Worm (Caenorhabditis elegans): ENCODE measurements around the gene F15G9.2.

The F15G9.2 gene

DNA sequence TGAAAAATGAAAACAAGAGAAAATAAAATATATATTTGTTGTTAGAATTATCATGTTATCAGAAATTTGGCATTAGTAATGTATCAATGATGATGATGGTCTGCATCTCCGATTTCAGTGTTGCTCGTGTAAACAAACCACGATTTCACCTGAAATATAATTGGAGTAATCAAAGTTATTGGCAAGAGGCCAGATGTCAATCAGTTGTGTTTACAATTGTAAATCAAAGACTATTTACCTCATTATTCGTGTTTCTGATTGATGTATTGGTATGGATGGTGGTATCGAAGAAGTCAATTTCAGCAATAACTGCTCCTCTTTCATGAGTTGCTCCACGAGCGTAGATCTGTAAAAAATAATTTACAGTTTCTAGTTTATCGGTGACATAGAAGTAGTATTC is 37.5 kb downstream of the F15G9.2 start:
- TF ChIP-seq nhr-25 (tag; optimal IDR thresholded peaks at IDR 0.05) (no peak), nhr-12 (tag; optimal IDR thresholded peaks at IDR 0.05) (no peak), lsy-2 (tag; optimal IDR thresholded peaks at IDR 0.05) (no peak), nhr-129 (tag; optimal IDR thresholded peaks at IDR 0.05) (no peak), F13H6.1 (tag; optimal IDR thresholded peaks at IDR 0.05) (no peak), dmd-4 (tag; optimal IDR thresholded peaks at IDR 0.05) (no peak), Y55F3AM.14 (GFP tag; optimal IDR thresholded peaks at IDR 0.05) (no peak), nhr-6 (tag; optimal IDR thresholded peaks at IDR 0.05) (no peak), elt-3 (tag; optimal IDR thresholded peaks at IDR 0.05) (no peak), fos-1 (tag; optimal IDR thresholded peaks at IDR 0.05) (no peak), nhr-21 (tag; optimal IDR thresholded peaks at IDR 0.05) (no peak), ztf-1 (GFP tag; conservative IDR thresholded peaks at IDR 0.05) (no peak), sma-9 (GFP tag; optimal IDR thresholded peaks at IDR 0.05) (no peak), sma-9 (tag; optimal IDR thresholded peaks at IDR 0.05) (no peak), unc-62 (GFP tag; optimal IDR thresholded peaks at IDR 0.05) (no peak), skn-1 (tag; optimal IDR thresholded peaks at IDR 0.05) (no peak), mbf-1 (tag; optimal IDR thresholded peaks at IDR 0.05) (no peak), ztf-4 (tag; optimal IDR thresholded peaks at IDR 0.05) (no peak)

ce11 chrX:9674799-9675198 is 38.7 kb downstream of the F15G9.2 start, which contains the start of gene C43C3.4:
C43C3.4 (minus strand) TSS chrX:9674899.
- TF ChIP-seq nhr-10 (tag; optimal IDR thresholded peaks at IDR 0.05): no peak
- no peak for TF ChIP-seq peb-1 (tag; optimal IDR thresholded peaks at IDR 0.05)
- TF ChIP-seq ZK546.5 (tag; optimal IDR thresholded peaks at IDR 0.05): no peak
- no peak for TF ChIP-seq F13H6.1 (tag; optimal IDR thresholded peaks at IDR 0.05)
- no peak for TF ChIP-seq fos-1 (tag; optimal IDR thresholded peaks at IDR 0.05)
- no peak for TF ChIP-seq ztf-4 (tag; optimal IDR thresholded peaks at IDR 0.05)
- no peak for TF ChIP-seq ama-1 (optimal IDR thresholded peaks at IDR 0.05)
- TF ChIP-seq nhr-237 (tag; optimal IDR thresholded peaks at IDR 0.05): no peak
- TF ChIP-seq nhr-77 (tag; optimal IDR thresholded peaks at IDR 0.05): no peak
- TF ChIP-seq unc-39 (tag; optimal IDR thresholded peaks at IDR 0.05): no peak
- TF ChIP-seq unc-62 (GFP tag; optimal IDR thresholded peaks at IDR 0.05): no peak
- no peak for TF ChIP-seq dmd-4 (tag; optimal IDR thresholded peaks at IDR 0.05)
- TF ChIP-seq nhr-12 (tag; optimal IDR thresholded peaks at IDR 0.05): no peak
- no peak for TF ChIP-seq nhr-11 (tag; optimal IDR thresholded peaks at IDR 0.05)
- TF ChIP-seq egl-27 (tag; optimal IDR thresholded peaks at IDR 0.05): no peak
- TF ChIP-seq lin-11 (tag; optimal IDR thresholded peaks at IDR 0.05): no peak

DNA sequence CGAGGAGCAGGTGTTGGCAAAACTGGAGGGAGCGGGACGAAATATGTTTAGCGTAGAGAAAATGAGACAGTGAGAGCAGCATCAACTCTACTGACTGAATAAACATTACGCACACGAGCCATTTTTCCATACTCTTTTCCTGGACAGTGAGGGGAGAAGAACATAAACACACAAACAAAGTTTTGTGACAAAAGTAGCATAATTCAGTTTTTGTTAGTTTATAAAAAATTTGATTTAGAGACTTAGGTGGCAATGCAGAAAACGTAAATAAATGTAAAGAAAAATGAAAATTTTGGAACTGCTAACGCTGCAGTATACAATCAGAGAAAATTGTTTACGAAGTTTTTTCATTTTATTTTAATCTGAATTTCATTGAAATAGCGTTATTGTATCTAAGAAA is 40.3 kb downstream of the F15G9.2 start:
- TF ChIP-seq unc-55 (GFP tag; optimal IDR thresholded peaks at IDR 0.05): no peak
- TF ChIP-seq F13H6.1 (tag; optimal IDR thresholded peaks at IDR 0.05): no peak
- peak; percentile 24 for TF ChIP-seq sma-9 (GFP tag; optimal IDR thresholded peaks at IDR 0.05)
- TF ChIP-seq sma-9 (tag; optimal IDR thresholded peaks at IDR 0.05): no peak
- peak in 1 of 2 experiments; percentile 1 for TF ChIP-seq lsy-2 (tag; optimal IDR thresholded peaks at IDR 0.05)
- no peak for TF ChIP-seq sem-4 (tag; optimal IDR thresholded peaks at IDR 0.05)
- peak; percentile 46 for TF ChIP-seq fos-1 (tag; optimal IDR thresholded peaks at IDR 0.05)
- no peak for TF ChIP-seq ZK546.5 (tag; optimal IDR thresholded peaks at IDR 0.05)

ce11 chrX:9668554-9668953 is 45.0 kb downstream of the F15G9.2 start, which contains the start of gene T14B1.1:
T14B1.1 (minus strand) TSS chrX:9668723.
- TF ChIP-seq C34F6.9 (tag; optimal IDR thresholded peaks at IDR 0.05) (peak; percentile 40), mbf-1 (tag; optimal IDR thresholded peaks at IDR 0.05) (no peak), zag-1 (tag; optimal IDR thresholded peaks at IDR 0.05) (peak; percentile 12), nhr-25 (tag; optimal IDR thresholded peaks at IDR 0.05) (no peak), nhr-11 (tag; optimal IDR thresholded peaks at IDR 0.05) (no peak), lsy-2 (tag; optimal IDR thresholded peaks at IDR 0.05) (peak in 1 of 2 experiments; percentile 22), lin-13 (GFP tag; optimal IDR thresholded peaks at IDR 0.05) (peak; percentile 3), F13H6.1 (tag; optimal IDR thresholded peaks at IDR 0.05) (peak; percentile 59), unc-55 (GFP tag; optimal IDR thresholded peaks at IDR 0.05) (peak; percentile 39), crh-2 (tag; optimal IDR thresholded peaks at IDR 0.05) (peak; percentile 6), nhr-129 (tag; optimal IDR thresholded peaks at IDR 0.05) (peak; percentile 55), mdl-1 (tag; optimal IDR thresholded peaks at IDR 0.05) (peak in 1 of 2 experiments; percentile 46), ztf-4 (tag; optimal IDR thresholded peaks at IDR 0.05) (no peak)

DNA sequence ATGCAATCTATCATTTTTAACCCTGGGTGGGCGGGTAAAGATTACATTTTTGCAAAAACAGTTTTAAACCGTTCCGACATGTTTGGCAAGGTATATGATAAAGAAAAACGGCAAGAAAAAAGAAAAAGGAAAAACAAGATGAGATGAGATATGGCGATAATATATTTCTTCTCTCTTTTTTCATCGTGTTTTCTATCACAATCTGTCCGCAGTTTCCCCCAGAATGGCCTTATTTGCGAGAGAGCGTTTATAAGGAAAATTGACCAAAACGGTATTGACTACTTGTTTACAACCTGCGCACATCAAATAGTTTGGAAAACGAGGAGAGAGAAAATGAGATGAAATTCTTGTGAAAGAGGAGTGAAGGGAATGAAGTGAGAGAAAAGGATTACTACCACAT is 46.1 kb downstream of the F15G9.2 start:
- peak in 1 of 2 experiments; percentile 33 for TF ChIP-seq lsy-2 (tag; optimal IDR thresholded peaks at IDR 0.05)
- peak; percentile 61 for TF ChIP-seq nhr-6 (tag; optimal IDR thresholded peaks at IDR 0.05)
- no peak for TF ChIP-seq nhr-12 (tag; optimal IDR thresholded peaks at IDR 0.05)
- TF ChIP-seq blmp-1 (tag; optimal IDR thresholded peaks at IDR 0.05; ENCODE audit: insufficient read depth): peak; percentile 75
- TF ChIP-seq ztf-4 (tag; optimal IDR thresholded peaks at IDR 0.05): peak; percentile 24
- TF ChIP-seq C34F6.9 (tag; optimal IDR thresholded peaks at IDR 0.05): peak; percentile 41
- no peak for TF ChIP-seq gmeb-1 (tag; optimal IDR thresholded peaks at IDR 0.05)
- TF ChIP-seq sma-9 (GFP tag; optimal IDR thresholded peaks at IDR 0.05): peak; percentile 19
- no peak for TF ChIP-seq sma-9 (tag; optimal IDR thresholded peaks at IDR 0.05)
- no peak for TF ChIP-seq lin-11 (tag; optimal IDR thresholded peaks at IDR 0.05)
- peak; percentile 40 for TF ChIP-seq fos-1 (tag; optimal IDR thresholded peaks at IDR 0.05)
- TF ChIP-seq egl-27 (tag; optimal IDR thresholded peaks at IDR 0.05): peak; percentile 4
- TF ChIP-seq ceh-16 (tag; optimal IDR thresholded peaks at IDR 0.05): peak; percentile 86
- peak; percentile 8 for TF ChIP-seq lin-13 (GFP tag; optimal IDR thresholded peaks at IDR 0.05)
- peak; percentile 50 for TF ChIP-seq nhr-129 (tag; optimal IDR thresholded peaks at IDR 0.05)
- TF ChIP-seq nhr-21 (tag; optimal IDR thresholded peaks at IDR 0.05): peak; percentile 50
- peak; percentile 59 for TF ChIP-seq sma-3 (GFP tag; optimal IDR thresholded peaks at IDR 0.05)
- TF ChIP-seq mdl-1 (tag; optimal IDR thresholded peaks at IDR 0.05): peak in 1 of 2 experiments; percentile 3
- no peak for TF ChIP-seq elt-3 (tag; optimal IDR thresholded peaks at IDR 0.05)
- peak; percentile 7 for TF ChIP-seq F13H6.1 (tag; optimal IDR thresholded peaks at IDR 0.05)
- TF ChIP-seq crh-2 (tag; optimal IDR thresholded peaks at IDR 0.05): peak; percentile 42
- peak; percentile 82 for TF ChIP-seq nhr-25 (tag; optimal IDR thresholded peaks at IDR 0.05)
- TF ChIP-seq lin-39 (tag; optimal IDR thresholded peaks at IDR 0.05): no peak
- TF ChIP-seq Y55F3AM.14 (GFP tag; optimal IDR thresholded peaks at IDR 0.05): no peak
- no peak for TF ChIP-seq unc-55 (GFP tag; optimal IDR thresholded peaks at IDR 0.05)
- no peak for TF ChIP-seq aly-2 (tag; optimal IDR thresholded peaks at IDR 0.05)

All from whole organism, L2 larva.